Worm (Caenorhabditis elegans) whole organism, late embryonic: Measurements from ENCODE around the gene K11H12.8.
A peak's percentile ranks its signal among the peaks of the same experiment; 100 is the strongest.

Source experiments
- C38D4.7 ChIP-seq: fragments of 200-800 bp; sonication (Bioruptor generic); optimal IDR thresholded peaks from 2 replicates; lab custom pipeline; 2018; ENCODE audit warnings: mild to moderate bottlenecking, missing genetic modification characterization, moderate library complexity, missing compliant biosample characterization
- F13H6.1 ChIP-seq: sonication (generic microtip); optimal IDR thresholded peaks from 2 replicates; lab custom pipeline; 2016; ENCODE audit warnings: missing genetic modification characterization, missing compliant biosample characterization
- K09A11.1 ChIP-seq: sonication (generic microtip); optimal IDR thresholded peaks from 2 replicates; lab custom pipeline; 2017; ENCODE audit warnings: antibody characterized with exemption, mild to moderate bottlenecking, missing genetic modification characterization, missing compliant biosample characterization; ENCODE audit not compliant: insufficient read depth
- T23F11.4 ChIP-seq: fragments of 200-800 bp; sonication (Bioruptor generic); optimal IDR thresholded peaks from 2 replicates; lab custom pipeline; 2018; ENCODE audit warnings: mild to moderate bottlenecking, missing genetic modification characterization, missing compliant biosample characterization
- Y22D7AL.16 ChIP-seq: sonication (generic microtip); optimal IDR thresholded peaks from 2 replicates; lab custom pipeline; 2016; ENCODE audit warnings: missing genetic modification characterization, missing compliant biosample characterization
- ahr-1 ChIP-seq: sonication (generic microtip); optimal IDR thresholded peaks from 2 replicates; lab custom pipeline; 2016; ENCODE audit warnings: missing genetic modification characterization, missing compliant biosample characterization
- ceh-24 ChIP-seq: sonication (generic microtip); optimal IDR thresholded peaks from 2 replicates; lab custom pipeline; 2016; ENCODE audit warnings: mild to moderate bottlenecking, missing genetic modification characterization, missing compliant biosample characterization
- ceh-31 ChIP-seq: sonication (generic microtip); optimal IDR thresholded peaks from 2 replicates; lab custom pipeline; 2016; ENCODE audit warnings: missing genetic modification characterization, missing compliant biosample characterization
- ceh-34 ChIP-seq: sonication (generic microtip); optimal IDR thresholded peaks from 2 replicates; lab custom pipeline; 2016; ENCODE audit warnings: mild to moderate bottlenecking, missing genetic modification characterization, missing compliant biosample characterization
- ceh-45 ChIP-seq: fragments of 200-800 bp; sonication (Bioruptor generic); IDR thresholded peaks from 2 replicates; pipeline ENCODE4 v1.3.6; 2022; ENCODE audit warnings: missing genetic modification reagents, missing genetic modification characterization, missing compliant biosample characterization
- ceh-6 ChIP-seq: fragments of 200-800 bp; sonication (Bioruptor generic); optimal IDR thresholded peaks from 2 replicates; lab custom pipeline; 2018; ENCODE audit warnings: mild to moderate bottlenecking, missing genetic modification characterization, missing compliant biosample characterization
- ceh-9 ChIP-seq: sonication (generic microtip); optimal IDR thresholded peaks from 2 replicates; lab custom pipeline; 2016; ENCODE audit warnings: mild to moderate bottlenecking, missing genetic modification characterization, inconsistent platforms, missing compliant biosample characterization
- che-1 ChIP-seq: sonication (generic microtip); optimal IDR thresholded peaks from 2 replicates; lab custom pipeline; 2016; ENCODE audit warnings: mild to moderate bottlenecking, missing genetic modification characterization, missing compliant biosample characterization
- dmd-4 ChIP-seq: sonication (generic microtip); optimal IDR thresholded peaks from 2 replicates; lab custom pipeline; 2016; ENCODE audit warnings: borderline replicate concordance, missing genetic modification characterization, missing compliant biosample characterization
- dve-1 ChIP-seq: sonication (generic microtip); optimal IDR thresholded peaks from 2 replicates; lab custom pipeline; 2017; ENCODE audit warnings: antibody characterized with exemption, mild to moderate bottlenecking, missing genetic modification characterization, missing compliant biosample characterization
- ets-4 ChIP-seq: sonication (generic microtip); optimal IDR thresholded peaks from 2 replicates; lab custom pipeline; 2016; ENCODE audit warnings: missing genetic modification characterization, missing compliant biosample characterization
- eyg-1 ChIP-seq: sonication (generic microtip); optimal IDR thresholded peaks from 2 replicates; lab custom pipeline; 2016; ENCODE audit warnings: missing genotype, missing genetic modification characterization, missing compliant biosample characterization
- fax-1 ChIP-seq: sonication (generic microtip); optimal IDR thresholded peaks from 2 replicates; lab custom pipeline; 2016; ENCODE audit warnings: missing genotype, missing genetic modification characterization, missing compliant biosample characterization
- fkh-10 ChIP-seq: fragments of 150-350 bp; optimal IDR thresholded peaks from 2 replicates; lab custom pipeline; 2014; ENCODE audit warnings: missing biosample characterization, missing genetic modification reagents, missing genetic modification characterization
- gmeb-2 ChIP-seq: sonication (generic microtip); optimal IDR thresholded peaks from 2 replicates; lab custom pipeline; 2016; ENCODE audit warnings: missing genetic modification characterization, inconsistent platforms, missing compliant biosample characterization
- hlh-13 ChIP-seq: fragments of 200-800 bp; sonication (Bioruptor generic); optimal IDR thresholded peaks from 2 replicates; lab custom pipeline; 2018; ENCODE audit warnings: mild to moderate bottlenecking, missing genetic modification characterization, missing compliant biosample characterization
- hlh-15 ChIP-seq: sonication (generic microtip); optimal IDR thresholded peaks from 2 replicates; lab custom pipeline; 2016; ENCODE audit warnings: missing genetic modification characterization, missing compliant biosample characterization
- hlh-30 ChIP-seq: sonication (generic microtip); optimal IDR thresholded peaks from 2 replicates; lab custom pipeline; 2017; ENCODE audit warnings: antibody characterized with exemption, missing genetic modification characterization, missing compliant biosample characterization; ENCODE audit not compliant: insufficient read depth
- hlh-6 ChIP-seq: sonication (generic microtip); optimal IDR thresholded peaks from 2 replicates; lab custom pipeline; 2016; ENCODE audit warnings: missing genotype, missing genetic modification characterization, missing compliant biosample characterization
- hlh-8 ChIP-seq: sonication (generic microtip); optimal IDR thresholded peaks from 2 replicates; lab custom pipeline; 2016; ENCODE audit warnings: missing genotype, missing genetic modification characterization, missing compliant biosample characterization
- lim-6 ChIP-seq: sonication (generic microtip); optimal IDR thresholded peaks from 2 replicates; lab custom pipeline; 2016; ENCODE audit warnings: missing genetic modification characterization, missing compliant biosample characterization
- lin-11 ChIP-seq: fragments of 200-800 bp; sonication (Bioruptor generic); optimal IDR thresholded peaks from 2 replicates; lab custom pipeline; 2018; ENCODE audit warnings: mild to moderate bottlenecking, missing genetic modification characterization, missing compliant biosample characterization
- madf-2 ChIP-seq: sonication (generic microtip); optimal IDR thresholded peaks from 2 replicates; lab custom pipeline; 2017; ENCODE audit warnings: missing genetic modification characterization, missing compliant biosample characterization
- mec-3 ChIP-seq: sonication (generic microtip); optimal IDR thresholded peaks from 2 replicates; lab custom pipeline; 2016; ENCODE audit warnings: borderline replicate concordance, missing genetic modification characterization, missing compliant biosample characterization
- nfya-1 ChIP-seq: sonication (generic microtip); optimal IDR thresholded peaks from 2 replicates; lab custom pipeline; 2017; ENCODE audit warnings: missing genetic modification characterization, mild to moderate bottlenecking, missing compliant biosample characterization, antibody characterized with exemption, moderate library complexity
- nhr-11 ChIP-seq: fragments of 150-350 bp; optimal IDR thresholded peaks from 2 replicates; lab custom pipeline; 2014; ENCODE audit warnings: missing biosample characterization, missing genetic modification characterization
- nhr-232 ChIP-seq: sonication (generic microtip); optimal IDR thresholded peaks from 2 replicates; lab custom pipeline; 2016; ENCODE audit warnings: missing genetic modification characterization, missing compliant biosample characterization
- odd-2 ChIP-seq: sonication (generic microtip); optimal IDR thresholded peaks from 2 replicates; lab custom pipeline; 2017; ENCODE audit warnings: antibody characterized with exemption, mild to moderate bottlenecking, missing genetic modification characterization, missing compliant biosample characterization
- pag-3 ChIP-seq: sonication (generic microtip); optimal IDR thresholded peaks from 2 replicates; lab custom pipeline; 2016; ENCODE audit warnings: missing compliant biosample characterization, missing genetic modification characterization, borderline replicate concordance
- pat-9 ChIP-seq: fragments of 200-800 bp; sonication (Bioruptor generic); optimal IDR thresholded peaks from 2 replicates; lab custom pipeline; 2018; ENCODE audit warnings: mild to moderate bottlenecking, missing genetic modification characterization, moderate library complexity, missing compliant biosample characterization
- pha-2 ChIP-seq: sonication (generic microtip); optimal IDR thresholded peaks from 2 replicates; lab custom pipeline; 2017; ENCODE audit warnings: mild to moderate bottlenecking, missing genetic modification characterization, missing compliant biosample characterization
- pha-4 ChIP-seq: fragments of 150-350 bp; optimal IDR thresholded peaks from 2 replicates; lab custom pipeline; 2018; ENCODE audit warnings: missing biosample characterization, missing genetic modification reagents, missing genetic modification characterization
- pros-1 ChIP-seq: fragments of 150-350 bp; optimal IDR thresholded peaks from 2 replicates; lab custom pipeline; 2014; ENCODE audit warnings: missing biosample characterization, missing genetic modification reagents, missing genetic modification characterization
- ref-2 ChIP-seq: sonication (generic microtip); optimal IDR thresholded peaks from 2 replicates; lab custom pipeline; 2016; ENCODE audit warnings: missing genetic modification characterization, missing compliant biosample characterization
- rnt-1 ChIP-seq: sonication (generic microtip); optimal IDR thresholded peaks from 2 replicates; lab custom pipeline; 2016; ENCODE audit warnings: missing genetic modification characterization, missing compliant biosample characterization
- sdc-2 ChIP-seq: sonication (generic microtip); optimal IDR thresholded peaks from 2 replicates; lab custom pipeline; 2016; ENCODE audit warnings: missing genotype, missing genetic modification characterization, missing compliant biosample characterization
- sox-4 ChIP-seq: sonication (generic microtip); optimal IDR thresholded peaks from 2 replicates; lab custom pipeline; 2017; ENCODE audit warnings: mild to moderate bottlenecking, missing genetic modification characterization, inconsistent platforms, missing compliant biosample characterization
- syd-9 ChIP-seq: sonication (generic microtip); optimal IDR thresholded peaks from 2 replicates; lab custom pipeline; 2016; ENCODE audit warnings: mild to moderate bottlenecking, missing genetic modification characterization, moderate library complexity, missing compliant biosample characterization
- tbx-2 ChIP-seq: sonication (generic microtip); optimal IDR thresholded peaks from 2 replicates; lab custom pipeline; 2016; ENCODE audit warnings: missing genetic modification characterization, missing compliant biosample characterization
- tbx-7 ChIP-seq: sonication (generic microtip); optimal IDR thresholded peaks from 2 replicates; lab custom pipeline; 2016; ENCODE audit warnings: missing genotype, missing genetic modification characterization, missing compliant biosample characterization
- ttx-3 ChIP-seq: sonication (generic microtip); optimal IDR thresholded peaks from 2 replicates; lab custom pipeline; 2016; ENCODE audit warnings: missing genetic modification reagents, missing genetic modification characterization, missing compliant biosample characterization
- unc-42 ChIP-seq: sonication (generic microtip); optimal IDR thresholded peaks from 2 replicates; lab custom pipeline; 2016; ENCODE audit warnings: missing genotype, missing genetic modification characterization, missing compliant biosample characterization
- unc-86 ChIP-seq: sonication (generic microtip); optimal IDR thresholded peaks from 2 replicates; lab custom pipeline; 2016; ENCODE audit warnings: missing genetic modification characterization, missing compliant biosample characterization
- zip-5 ChIP-seq: sonication (generic microtip); optimal IDR thresholded peaks from 2 replicates; lab custom pipeline; 2016; ENCODE audit warnings: missing genetic modification characterization, missing compliant biosample characterization
- ztf-16 ChIP-seq: sonication (generic microtip); optimal IDR thresholded peaks from 2 replicates; lab custom pipeline; 2017; ENCODE audit warnings: missing genetic modification characterization, missing compliant biosample characterization

Gene K11H12.8

DNA sequence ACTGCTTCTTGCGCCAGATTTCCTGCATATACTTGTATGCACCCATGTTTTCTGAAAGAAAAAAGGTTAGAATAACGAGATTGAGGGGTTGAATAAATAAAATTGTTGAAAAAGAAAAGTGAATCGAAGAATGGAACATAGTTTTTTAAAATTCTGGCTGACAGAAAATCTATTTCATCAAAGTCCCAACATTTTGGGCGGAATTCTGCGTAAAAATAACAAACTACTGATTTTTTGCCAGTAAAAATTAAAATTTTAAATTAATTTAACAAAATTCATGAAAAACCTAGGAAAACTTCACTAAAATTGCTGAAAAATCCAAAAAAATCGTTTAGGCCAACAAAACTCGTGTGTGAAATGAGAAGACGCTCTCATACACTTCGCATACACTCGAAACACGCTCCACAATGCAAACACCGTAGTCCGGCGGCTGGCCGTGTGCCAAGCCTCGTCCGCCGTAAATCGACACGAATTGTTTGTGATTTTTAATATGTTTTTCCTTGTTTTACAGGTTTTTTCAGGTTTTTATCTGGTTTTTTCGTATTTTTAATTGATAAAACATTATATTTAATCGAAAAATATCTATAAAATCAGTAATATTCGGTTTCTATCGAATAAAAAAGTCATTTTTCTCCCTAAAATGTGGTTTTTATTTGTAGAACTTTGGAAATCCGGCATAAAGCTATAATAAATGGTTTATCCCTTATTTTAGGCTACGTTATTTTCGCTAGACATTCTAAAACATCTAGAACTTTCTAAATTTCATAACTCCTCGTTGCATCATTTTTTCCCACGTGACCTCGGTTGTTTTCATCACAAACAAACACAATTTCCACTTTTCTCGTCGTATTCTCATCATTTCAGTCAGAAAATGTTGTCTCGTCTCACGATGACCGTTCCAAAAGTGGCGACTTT is at the start of gene K11H12.8, which contains the start of gene rpl-15:
Gene K11H12.8 (plus strand): TSS at position 865 of the 915 bp plus-strand sequence.
Gene rpl-15 (minus strand): TSS at position 51 of the 915 bp plus-strand sequence.
- TF ChIP-seq hlh-6 (tag; lab: Kevin White, UChicago) (peak; percentile 55), F13H6.1 (tag; lab: Kevin White, UChicago) (peak; percentile 92), Y22D7AL.16 (tag; lab: Kevin White, UChicago) (peak; percentile 80), ceh-24 (tag; lab: Kevin White, UChicago) (peak; percentile 71), nhr-232 (no peak), pag-3 (tag; lab: Kevin White, UChicago) (peak; percentile 89), gmeb-2 (peak; percentile 87), fkh-10 (GFP tag; lab: Kevin White, UChicago) (peak; percentile 88), dmd-4 (peak; percentile 47), hlh-13 (GFP tag; lab: Kevin White, UChicago) (peak; percentile 30), dve-1 (tag; lab: Kevin White, UChicago) (peak; percentile 99), ceh-9 (tag; lab: Kevin White, UChicago) (no peak), che-1 (tag; lab: Kevin White, UChicago) (peak; percentile 71), fax-1 (tag; lab: Kevin White, UChicago) (peak; percentile 84), sox-4 (tag; lab: Kevin White, UChicago) (peak; percentile 84), lim-6 (tag; lab: Kevin White, UChicago) (peak; percentile 91), T23F11.4 (GFP tag; lab: Kevin White, UChicago) (peak; percentile 74), sdc-2 (tag; lab: Kevin White, UChicago) (peak; percentile 85), ets-4 (peak; percentile 98), lin-11 (tag; lab: Kevin White, UChicago) (peak; percentile 52), ceh-6 (GFP tag; lab: Kevin White, UChicago) (peak; percentile 73), ahr-1 (tag; lab: Kevin White, UChicago) (peak; percentile 88), odd-2 (tag; lab: Kevin White, UChicago) (peak; percentile 19), C38D4.7 (GFP tag; lab: Kevin White, UChicago) (peak; percentile 59), unc-86 (tag; lab: Kevin White, UChicago) (peak; percentile 98), ref-2 (tag; lab: Kevin White, UChicago) (peak; percentile 99), pros-1 (peak; percentile 90), K09A11.1 (tag; lab: Kevin White, UChicago) (peak; percentile 85), zip-5 (tag; lab: Kevin White, UChicago) (peak; percentile 82), mec-3 (tag; lab: Kevin White, UChicago) (no peak), ztf-16 (tag; lab: Kevin White, UChicago) (peak; percentile 97), hlh-8 (peak; percentile 93), hlh-15 (peak; percentile 56), ceh-31 (tag; lab: Kevin White, UChicago) (peak; percentile 99), syd-9 (tag; lab: Kevin White, UChicago) (peak; percentile 89), tbx-7 (tag; lab: Kevin White, UChicago) (peak; percentile 80), pat-9 (tag; lab: Kevin White, UChicago) (peak; percentile 94), pha-4 (tag; lab: Kevin White, UChicago) (no peak), ceh-45 (peak; percentile 88), nfya-1 (tag; lab: Kevin White, UChicago) (peak; percentile 99), madf-2 (tag; lab: Kevin White, UChicago) (peak; percentile 90), ttx-3 (tag; lab: Kevin White, UChicago) (peak; percentile 86), eyg-1 (tag; lab: Kevin White, UChicago) (peak; percentile 82), tbx-2 (tag; lab: Kevin White, UChicago) (peak; percentile 99), unc-42 (tag; lab: Kevin White, UChicago) (peak; percentile 94), rnt-1 (tag; lab: Kevin White, UChicago) (peak; percentile 99), ceh-34 (tag; lab: Kevin White, UChicago) (peak; percentile 100), pha-2 (peak; percentile 87), hlh-30 (tag; lab: Kevin White, UChicago) (peak; percentile 94), nhr-11 (tag; lab: Kevin White, UChicago) (peak; percentile 61)
